Fruit fly (Drosophila melanogaster) whole organism, prepupa: ENCODE data around the gene nAChRalpha6.

Source experiments
- CG10631 ChIP-seq: fragments of 200-800 bp; sonication (Bioruptor generic); optimal IDR thresholded peaks from 2 replicates; lab custom pipeline; 2016; ENCODE audit warnings: missing biosample characterization, missing genetic modification characterization
- CG10669 ChIP-seq: fragments of 200-800 bp; sonication (Bioruptor generic); optimal IDR thresholded peaks from 3 replicates; lab custom pipeline; 2018; ENCODE audit warnings: missing biosample characterization, mild to moderate bottlenecking, missing genetic modification characterization, moderate library complexity
- CG11294 ChIP-seq: fragments of 200-800 bp; sonication (Bioruptor generic); IDR thresholded peaks from 2 replicates; pipeline ENCODE4 v1.3.6; 2022; ENCODE audit warnings: missing biosample characterization, missing genetic modification characterization
- CG11762 ChIP-seq: fragments of 200-800 bp; sonication (Bioruptor generic); optimal IDR thresholded peaks from 3 replicates; lab custom pipeline; 2016; ENCODE audit warnings: missing biosample characterization, missing genetic modification characterization; ENCODE audit not compliant: insufficient read depth
- CG11902 ChIP-seq: fragments of 200-800 bp; sonication (Bioruptor generic); optimal IDR thresholded peaks from 3 replicates; lab custom pipeline; 2016; ENCODE audit warnings: missing biosample characterization, missing genetic modification characterization
- CG15336 ChIP-seq: fragments of 200-800 bp; sonication (Bioruptor generic); IDR thresholded peaks from 2 replicates; pipeline ENCODE4 v1.3.6; 2022; ENCODE audit warnings: missing biosample characterization, missing genetic modification characterization
- CG1621 ChIP-seq: fragments of 200-800 bp; sonication (Bioruptor generic); optimal IDR thresholded peaks from 3 replicates; lab custom pipeline; 2018; ENCODE audit warnings: missing biosample characterization, mild to moderate bottlenecking, missing genetic modification characterization
- CG16779 ChIP-seq: fragments of 200-800 bp; sonication (Bioruptor generic); optimal IDR thresholded peaks from 3 replicates; lab custom pipeline; 2017; ENCODE audit warnings: missing biosample characterization, mild to moderate bottlenecking, missing genetic modification characterization
- CG3032 ChIP-seq: fragments of 200-800 bp; optimal IDR thresholded peaks from 2 replicates; lab custom pipeline; 2019; ENCODE audit warnings: missing biosample characterization, mild to moderate bottlenecking, missing genetic modification characterization, moderate library complexity
- CG31627 ChIP-seq: fragments of 200-800 bp; sonication (Bioruptor generic); optimal IDR thresholded peaks from 3 replicates; lab custom pipeline; 2016; ENCODE audit warnings: missing biosample characterization, missing genetic modification characterization
- CG32006 ChIP-seq: fragments of 200-800 bp; sonication (Bioruptor generic); optimal IDR thresholded peaks from 3 replicates; lab custom pipeline; 2017; ENCODE audit warnings: missing biosample characterization, mild to moderate bottlenecking, missing genetic modification characterization
- CG34406 ChIP-seq: fragments of 200-800 bp; sonication (Bioruptor generic); optimal IDR thresholded peaks from 3 replicates; lab custom pipeline; 2016; ENCODE audit warnings: missing biosample characterization, missing genetic modification characterization
- CG3919 ChIP-seq: fragments of 200-800 bp; sonication (Bioruptor generic); optimal IDR thresholded peaks from 3 replicates; lab custom pipeline; 2016; ENCODE audit warnings: missing biosample characterization, missing genetic modification characterization
- CG4318 ChIP-seq: fragments of 200-800 bp; sonication (Bioruptor generic); optimal IDR thresholded peaks from 3 replicates; lab custom pipeline; 2017; ENCODE audit warnings: missing biosample characterization, mild to moderate bottlenecking, missing genetic modification characterization
- CG6163 ChIP-seq: fragments of 200-800 bp; sonication (Bioruptor generic); IDR thresholded peaks from 3 replicates; pipeline ENCODE4 v1.3.6; 2022; ENCODE audit warnings: missing biosample characterization, missing genetic modification characterization
- CG6854 ChIP-seq: fragments of 200-800 bp; sonication (Bioruptor generic); optimal IDR thresholded peaks from 2 replicates; lab custom pipeline; 2017; ENCODE audit warnings: missing biosample characterization, mild to moderate bottlenecking, missing genetic modification characterization
- CG7368 ChIP-seq: fragments of 200-800 bp; sonication (Bioruptor generic); optimal IDR thresholded peaks from 3 replicates; lab custom pipeline; 2016; ENCODE audit warnings: missing biosample characterization, missing genetic modification characterization
- CG8119 ChIP-seq: fragments of 200-800 bp; sonication (Bioruptor generic); IDR thresholded peaks from 3 replicates; pipeline ENCODE4 v1.3.6; 2022; ENCODE audit warnings: missing biosample characterization, missing genetic modification characterization
- CG9139 ChIP-seq: fragments of 200-800 bp; sonication (Bioruptor generic); optimal IDR thresholded peaks from 3 replicates; lab custom pipeline; 2017; ENCODE audit warnings: missing biosample characterization, mild to moderate bottlenecking, missing genetic modification characterization
- Eip75B ChIP-seq: fragments of 200-800 bp; sonication (Bioruptor generic); optimal IDR thresholded peaks from 3 replicates; lab custom pipeline; 2016; ENCODE audit warnings: missing biosample characterization, missing genetic modification characterization
- Eip78C ChIP-seq: fragments of 200-800 bp; sonication (Bioruptor generic); peaks from one replicate; lab custom pipeline; 2016; ENCODE audit warnings: missing biosample characterization, missing genetic modification characterization
- Eip93F ChIP-seq: fragments of 200-800 bp; sonication (Bioruptor generic); optimal IDR thresholded peaks from 2 replicates; lab custom pipeline; 2016; ENCODE audit warnings: missing biosample characterization, mild to moderate bottlenecking, missing genetic modification characterization
- Ets21C ChIP-seq: fragments of 200-800 bp; sonication (Bioruptor generic); optimal IDR thresholded peaks from 3 replicates; lab custom pipeline; 2016; ENCODE audit warnings: missing biosample characterization, missing genetic modification characterization
- Ets96B ChIP-seq: fragments of 200-800 bp; optimal IDR thresholded peaks from 2 replicates; lab custom pipeline; 2019; ENCODE audit warnings: missing biosample characterization, mild to moderate bottlenecking, missing genetic modification characterization, moderate library complexity
- Gug ChIP-seq: fragments of 200-800 bp; sonication (Bioruptor generic); IDR thresholded peaks from 2 replicates; pipeline ENCODE4 v1.3.6; 2022; ENCODE audit warnings: missing biosample characterization, missing genetic modification characterization
- Hr39 ChIP-seq: fragments of 200-800 bp; sonication (Bioruptor generic); optimal IDR thresholded peaks from 2 replicates; lab custom pipeline; 2016; ENCODE audit warnings: missing biosample characterization, missing genetic modification characterization
- Hr4 ChIP-seq: fragments of 200-800 bp; sonication (Bioruptor generic); optimal IDR thresholded peaks from 3 replicates; lab custom pipeline; 2016; ENCODE audit warnings: missing biosample characterization, missing genetic modification characterization
- Lpt ChIP-seq: fragments of 200-800 bp; sonication (Bioruptor generic); optimal IDR thresholded peaks from 3 replicates; lab custom pipeline; 2016; ENCODE audit warnings: missing biosample characterization, missing genetic modification characterization
- Met ChIP-seq: fragments of 200-800 bp; sonication (Bioruptor generic); optimal IDR thresholded peaks from 3 replicates; lab custom pipeline; 2016; ENCODE audit warnings: missing biosample characterization, missing genetic modification characterization
- OdsH ChIP-seq: fragments of 200-800 bp; sonication (Bioruptor generic); optimal IDR thresholded peaks from 3 replicates; lab custom pipeline; 2016; ENCODE audit warnings: missing biosample characterization, missing genetic modification characterization
- Smox ChIP-seq: fragments of 200-800 bp; sonication (Bioruptor generic); optimal IDR thresholded peaks from 3 replicates; lab custom pipeline; 2016; ENCODE audit warnings: missing biosample characterization, missing genetic modification characterization
- Sox102F ChIP-seq: fragments of 200-800 bp; sonication (Bioruptor generic); optimal IDR thresholded peaks from 2 replicates; lab custom pipeline; 2016; ENCODE audit warnings: missing biosample characterization, mild to moderate bottlenecking, missing genetic modification characterization
- Sox14 ChIP-seq: fragments of 200-800 bp; sonication (Bioruptor generic); optimal IDR thresholded peaks from 3 replicates; lab custom pipeline; 2016; ENCODE audit warnings: missing biosample characterization, missing genetic modification characterization
- Sox15 ChIP-seq: fragments of 200-800 bp; sonication (Bioruptor generic); optimal IDR thresholded peaks from 3 replicates; lab custom pipeline; 2016; ENCODE audit warnings: missing biosample characterization, missing genetic modification characterization
- achi ChIP-seq: fragments of 200-800 bp; sonication (Bioruptor generic); optimal IDR thresholded peaks from 3 replicates; lab custom pipeline; 2016; ENCODE audit warnings: missing biosample characterization, missing genetic modification characterization
- acj6 ChIP-seq: fragments of 200-800 bp; sonication (Bioruptor generic); optimal IDR thresholded peaks from 3 replicates; lab custom pipeline; 2016; ENCODE audit warnings: missing biosample characterization, missing genetic modification characterization
- cyc ChIP-seq: fragments of 200-800 bp; sonication (Bioruptor generic); optimal IDR thresholded peaks from 3 replicates; lab custom pipeline; 2016; ENCODE audit warnings: missing biosample characterization, missing genetic modification characterization
- dac ChIP-seq: fragments of 200-800 bp; sonication (Bioruptor generic); optimal IDR thresholded peaks from 2 replicates; lab custom pipeline; 2017; ENCODE audit warnings: missing biosample characterization, mild to moderate bottlenecking, missing genetic modification characterization
- dsx ChIP-seq: fragments of 200-800 bp; optimal IDR thresholded peaks from 3 replicates; lab custom pipeline; 2019; ENCODE audit warnings: missing biosample characterization, mild to moderate bottlenecking, missing genetic modification characterization, moderate library complexity; ENCODE audit not compliant: poor library complexity, severe bottlenecking
- eg ChIP-seq: fragments of 200-800 bp; sonication (Bioruptor generic); IDR thresholded peaks from 3 replicates; pipeline ENCODE4 v1.3.6; 2022; ENCODE audit warnings: missing biosample characterization, missing genetic modification characterization
- esn ChIP-seq: fragments of 200-800 bp; sonication (Bioruptor generic); optimal IDR thresholded peaks from 2 replicates; lab custom pipeline; 2016; ENCODE audit warnings: missing biosample characterization, mild to moderate bottlenecking, missing genetic modification characterization, moderate library complexity
- fd59A ChIP-seq: fragments of 200-800 bp; sonication (Bioruptor generic); optimal IDR thresholded peaks from 2 replicates; lab custom pipeline; 2017; ENCODE audit warnings: missing biosample characterization, mild to moderate bottlenecking, missing genetic modification characterization, missing genetic modification reagents
- fd85E ChIP-seq: fragments of 200-800 bp; sonication (Bioruptor generic); optimal IDR thresholded peaks from 3 replicates; lab custom pipeline; 2016; ENCODE audit warnings: missing biosample characterization, missing genetic modification characterization
- fkh ChIP-seq: fragments of 200-800 bp; sonication (Bioruptor generic); optimal IDR thresholded peaks from 3 replicates; lab custom pipeline; 2017; ENCODE audit warnings: missing biosample characterization, mild to moderate bottlenecking, missing genetic modification characterization, moderate library complexity
- lz ChIP-seq: fragments of 200-800 bp; sonication (Bioruptor generic); optimal IDR thresholded peaks from 3 replicates; lab custom pipeline; 2016; ENCODE audit warnings: missing biosample characterization, missing genetic modification characterization
- net ChIP-seq: fragments of 200-800 bp; sonication (Bioruptor generic); optimal IDR thresholded peaks from 3 replicates; lab custom pipeline; 2016; ENCODE audit warnings: missing biosample characterization, missing genetic modification characterization
- pdm3 ChIP-seq: fragments of 200-800 bp; sonication (Bioruptor generic); optimal IDR thresholded peaks from 3 replicates; lab custom pipeline; 2016; ENCODE audit warnings: missing biosample characterization, missing genetic modification characterization
- spab ChIP-seq: fragments of 200-800 bp; sonication (Bioruptor generic); optimal IDR thresholded peaks from 2 replicates; lab custom pipeline; 2017; ENCODE audit warnings: missing biosample characterization, mild to moderate bottlenecking, missing genetic modification characterization, missing genetic modification reagents
- ss ChIP-seq, 2 experiments: fragments of 200-800 bp; sonication (Bioruptor generic); optimal IDR thresholded peaks; 2 replicates in 1 of 2; 3 replicates in 1 of 2; lab custom pipeline; 2017 to 2018; ENCODE audit warnings: mild to moderate bottlenecking in 2 of 2, missing biosample characterization in 2 of 2, missing genetic modification characterization in 2 of 2, moderate library complexity in 1 of 2
- svp ChIP-seq: fragments of 200-800 bp; sonication (Bioruptor generic); peaks from one replicate; lab custom pipeline; 2016; ENCODE audit warnings: missing biosample characterization, missing genetic modification characterization
- topi ChIP-seq: fragments of 200-800 bp; sonication (Bioruptor generic); optimal IDR thresholded peaks from 3 replicates; lab custom pipeline; 2016; ENCODE audit warnings: missing biosample characterization, missing genetic modification characterization
- vri ChIP-seq: fragments of 200-800 bp; sonication (Bioruptor generic); optimal IDR thresholded peaks from 3 replicates; lab custom pipeline; 2016; ENCODE audit warnings: missing biosample characterization, mild to moderate bottlenecking, missing genetic modification characterization

The nAChRalpha6 gene

dm6 chr2L:9921401-9921800 lies 35.4 kb upstream of the nAChRalpha6 start, which contains the start of gene CG4592:
Gene CG4592 (plus strand): TSS chr2L:9921633.
- TF ChIP-seq Lpt = peak; percentile 44
- TF ChIP-seq acj6 (GFP tag; lab: Kevin White, UChicago) = peak; percentile 84
- peak; percentile 77 for TF ChIP-seq achi
- TF ChIP-seq Ets21C = no peak
- TF ChIP-seq Gug (GFP tag; lab: Robert Waterston, UW) = peak; percentile 31; the same call in 1 of the 2 replicates
- peak; percentile 83 for TF ChIP-seq Eip75B
- TF ChIP-seq spab = peak; percentile 44
- peak; percentile 83 for TF ChIP-seq CG15336 (GFP tag; lab: Robert Waterston, UW)
- peak; percentile 8 for TF ChIP-seq CG11902
- no peak for TF ChIP-seq CG10669 (GFP tag; lab: Kevin White, UChicago)
- TF ChIP-seq CG4318 (GFP tag; lab: Kevin White, UChicago) = peak; percentile 28
- peak; percentile 86 for TF ChIP-seq esn
- TF ChIP-seq ss (GFP tag; optimal IDR thresholded peaks at IDR 0.05; lab: Kevin White, UChicago) = no peak
- peak; percentile 50 for TF ChIP-seq CG7368 (GFP tag; lab: Kevin White, UChicago)
- peak; percentile 72 for TF ChIP-seq Eip93F (GFP tag; lab: Kevin White, UChicago)
- TF ChIP-seq OdsH = no peak
- TF ChIP-seq Met (GFP tag; lab: Kevin White, UChicago) = peak; percentile 82
- peak; percentile 84 for TF ChIP-seq svp (GFP tag; lab: Kevin White, UChicago)
- TF ChIP-seq CG9139 (GFP tag; lab: Kevin White, UChicago) = peak; percentile 55
- no peak for TF ChIP-seq dac (GFP tag; lab: Kevin White, UChicago)
- peak; percentile 65 for TF ChIP-seq CG1621
- peak; percentile 29 for TF ChIP-seq CG11762 (GFP tag; lab: Kevin White, UChicago)
- TF ChIP-seq Eip78C (GFP tag; lab: Kevin White, UChicago) = no peak
- TF ChIP-seq pdm3 (GFP tag; lab: Kevin White, UChicago) = no peak
- TF ChIP-seq CG11294 (GFP tag; lab: Robert Waterston, UW) = peak; percentile 13; the same call in 1 of the 2 replicates
- peak; percentile 70 for TF ChIP-seq CG31627
- peak; percentile 85 for TF ChIP-seq eg (GFP tag; lab: Robert Waterston, UW)
- peak; percentile 74 for TF ChIP-seq Hr39
- TF ChIP-seq dsx (GFP tag; lab: Kevin White, UChicago) = peak; percentile 63
- TF ChIP-seq Smox (GFP tag; lab: Kevin White, UChicago) = peak; percentile 81
- TF ChIP-seq Ets96B (tag; lab: Kevin White, UChicago) = no peak
- TF ChIP-seq Sox102F (GFP tag; lab: Kevin White, UChicago) = peak; percentile 82
- TF ChIP-seq CG10631 (GFP tag; lab: Kevin White, UChicago) = peak; percentile 53
- TF ChIP-seq lz (GFP tag; lab: Kevin White, UChicago) = peak; percentile 75
- TF ChIP-seq CG16779 (tag; lab: Kevin White, UChicago) = peak; percentile 40
- peak; percentile 28 for TF ChIP-seq Sox15 (GFP tag; lab: Kevin White, UChicago)
- no peak for TF ChIP-seq CG6854 (GFP tag; lab: Kevin White, UChicago)
- TF ChIP-seq CG8119 (GFP tag; lab: Robert Waterston, UW) = peak; percentile 73
- TF ChIP-seq fd85E = no peak
- TF ChIP-seq fkh = peak; percentile 97
- TF ChIP-seq CG32006 = peak; percentile 75
- peak; percentile 72 for TF ChIP-seq CG34406
- peak; percentile 84 for TF ChIP-seq CG6163 (GFP tag; lab: Robert Waterston, UW)
- peak; percentile 69 for TF ChIP-seq cyc
- peak; percentile 72 for TF ChIP-seq CG3032 (tag; lab: Kevin White, UChicago)
- peak; percentile 76 for TF ChIP-seq topi (GFP tag; lab: Kevin White, UChicago)
- peak; percentile 77 for TF ChIP-seq net (GFP tag; lab: Kevin White, UChicago)
- TF ChIP-seq Sox14 (GFP tag; lab: Kevin White, UChicago) = peak; percentile 74
- peak; percentile 43 for TF ChIP-seq fd59A (GFP tag; lab: Kevin White, UChicago)
- peak; percentile 82 for TF ChIP-seq vri (GFP tag; lab: Kevin White, UChicago)
- TF ChIP-seq Hr4 = peak; percentile 78
- TF ChIP-seq CG3919 (GFP tag; lab: Kevin White, UChicago) = peak; percentile 82
